Worm (Caenorhabditis elegans) whole organism, L1 larva: ENCODE measurements around the gene R151.10.

ENCODE experiments used
- C04F5.9 ChIP-seq: sonication (generic microtip); optimal IDR thresholded peaks from 2 replicates; lab custom pipeline; 2016; ENCODE audit warnings: missing genetic modification characterization, missing compliant biosample characterization
- C34B4.2 ChIP-seq: sonication (generic microtip); optimal IDR thresholded peaks from 2 replicates; lab custom pipeline; 2017; ENCODE audit warnings: mild to moderate bottlenecking, missing genetic modification characterization, missing compliant biosample characterization
- F16B12.6 ChIP-seq: fragments of 150-350 bp; optimal IDR thresholded peaks from 2 replicates; lab custom pipeline; 2014; ENCODE audit warnings: missing biosample characterization, missing genetic modification characterization
- Y116A8C.19 ChIP-seq: sonication (generic microtip); optimal IDR thresholded peaks from 2 replicates; lab custom pipeline; 2016; ENCODE audit warnings: missing compliant biosample characterization, missing genetic modification characterization, borderline replicate concordance
- alr-1 ChIP-seq: fragments of 200-800 bp; sonication (Bioruptor generic); optimal IDR thresholded peaks from 2 replicates; lab custom pipeline; 2018; ENCODE audit warnings: borderline replicate concordance, mild to moderate bottlenecking, missing genetic modification characterization, missing compliant biosample characterization
- ces-1 ChIP-seq: fragments of 150-350 bp; optimal IDR thresholded peaks from 2 replicates; lab custom pipeline; 2014; ENCODE audit warnings: missing biosample characterization, missing genetic modification reagents, missing genetic modification characterization
- efl-3 ChIP-seq: fragments of 200-800 bp; sonication (Bioruptor generic); optimal IDR thresholded peaks from 2 replicates; lab custom pipeline; 2018; ENCODE audit warnings: mild to moderate bottlenecking, missing genetic modification characterization, missing compliant biosample characterization
- egl-13 ChIP-seq: sonication (generic microtip); optimal IDR thresholded peaks from 2 replicates; lab custom pipeline; 2016; ENCODE audit warnings: missing genotype, missing genetic modification reagents, missing genetic modification characterization, missing compliant biosample characterization
- egl-27 ChIP-seq, 2 experiments: fragments of 150-350 bp in 1 of 2; sonication (generic microtip); optimal IDR thresholded peaks; 3 replicates each; lab custom pipeline; 2017 to 2018; ENCODE audit warnings: missing biosample characterization in 2 of 2, missing genetic modification characterization in 2 of 2, missing genetic modification reagents in 2 of 2
- fkh-10 ChIP-seq: sonication (generic microtip); optimal IDR thresholded peaks from 2 replicates; lab custom pipeline; 2017; ENCODE audit warnings: missing biosample characterization, missing genetic modification reagents, missing genetic modification characterization
- fos-1 ChIP-seq: fragments of 150-350 bp; optimal IDR thresholded peaks from 2 replicates; lab custom pipeline; 2014; ENCODE audit warnings: missing biosample characterization, missing genetic modification characterization
- grh-1 ChIP-seq: fragments of 200-800 bp; sonication (Bioruptor generic); IDR thresholded peaks from 2 replicates; pipeline ENCODE4 v1.3.6; 2022; ENCODE audit warnings: missing genetic modification reagents, missing genetic modification characterization, missing compliant biosample characterization
- hlh-17 ChIP-seq: fragments of 200-800 bp; sonication (Bioruptor generic); optimal IDR thresholded peaks from 2 replicates; lab custom pipeline; 2018; ENCODE audit warnings: missing genetic modification characterization, mild to moderate bottlenecking, missing compliant biosample characterization, moderate library complexity, borderline replicate concordance
- jun-1 ChIP-seq: fragments of 150-350 bp; optimal IDR thresholded peaks from 2 replicates; lab custom pipeline; 2014; ENCODE audit warnings: missing biosample characterization, missing genetic modification reagents, missing genetic modification characterization
- lin-14 ChIP-seq: fragments of 200-800 bp; sonication (Bioruptor generic); optimal IDR thresholded peaks from 2 replicates; lab custom pipeline; 2018; ENCODE audit warnings: mild to moderate bottlenecking, missing genetic modification characterization, moderate library complexity, missing compliant biosample characterization
- lin-15B ChIP-seq: fragments of 150-350 bp; sonication (generic microtip); optimal IDR thresholded peaks from 3 replicates; lab custom pipeline; 2014; ENCODE audit warnings: missing biosample characterization, missing genetic modification characterization
- lin-35 ChIP-seq, 2 experiments: fragments of 150-350 bp; optimal IDR thresholded peaks; 2 replicates each; lab custom pipeline; 2014; ENCODE audit warnings: missing biosample characterization in 2 of 2, missing genetic modification characterization in 2 of 2, missing genetic modification reagents in 2 of 2
- lir-3 ChIP-seq: sonication (generic microtip); optimal IDR thresholded peaks from 2 replicates; lab custom pipeline; 2016; ENCODE audit warnings: mild to moderate bottlenecking, missing genetic modification characterization, moderate library complexity, missing compliant biosample characterization; ENCODE audit not compliant: poor library complexity
- mdl-1 ChIP-seq, 2 experiments: fragments of 150-350 bp; optimal IDR thresholded peaks; 2 replicates each; lab custom pipeline; 2014 to 2017; ENCODE audit warnings: missing biosample characterization in 2 of 2, missing genetic modification characterization in 2 of 2, inconsistent platforms in 1 of 2
- mef-2 ChIP-seq: fragments of 150-350 bp; optimal IDR thresholded peaks from 2 replicates; lab custom pipeline; 2014; ENCODE audit warnings: missing biosample characterization, missing genetic modification characterization
- mep-1 ChIP-seq: fragments of 150-350 bp; optimal IDR thresholded peaks from 2 replicates; lab custom pipeline; 2014; ENCODE audit warnings: missing biosample characterization, missing genetic modification characterization
- nhr-19 ChIP-seq: fragments of 200-800 bp; sonication (Bioruptor generic); conservative IDR thresholded peaks from 2 replicates; pipeline ENCODE4 v1.3.6; 2022; ENCODE audit warnings: missing genetic modification characterization, missing compliant biosample characterization
- nhr-71 ChIP-seq: sonication (generic microtip); optimal IDR thresholded peaks from 2 replicates; lab custom pipeline; 2016; ENCODE audit warnings: mild to moderate bottlenecking, missing genetic modification characterization, moderate library complexity, missing compliant biosample characterization
- nhr-77 ChIP-seq: fragments of 150-350 bp; optimal IDR thresholded peaks from 2 replicates; lab custom pipeline; 2014; ENCODE audit warnings: missing biosample characterization, missing genetic modification characterization
- nhr-85 ChIP-seq: sonication (generic microtip); peaks from one replicate; lab custom pipeline; 2016; ENCODE audit warnings: missing genetic modification characterization, inconsistent platforms, missing compliant biosample characterization
- nhr-90 ChIP-seq: sonication (generic microtip); optimal IDR thresholded peaks from 2 replicates; lab custom pipeline; 2016; ENCODE audit warnings: mild to moderate bottlenecking, missing genetic modification characterization, missing compliant biosample characterization; ENCODE audit not compliant: poor library complexity
- rnt-1 ChIP-seq: sonication (generic microtip); optimal IDR thresholded peaks from 2 replicates; lab custom pipeline; 2016; ENCODE audit warnings: mild to moderate bottlenecking, missing genetic modification characterization, moderate library complexity, missing compliant biosample characterization
- skn-1 ChIP-seq: fragments of 150-350 bp; optimal IDR thresholded peaks from 2 replicates; lab custom pipeline; 2014; ENCODE audit warnings: missing biosample characterization, missing genetic modification characterization
- sox-4 ChIP-seq: sonication (generic microtip); optimal IDR thresholded peaks from 2 replicates; lab custom pipeline; 2016; ENCODE audit warnings: missing genetic modification characterization, missing compliant biosample characterization
- sptf-1 ChIP-seq: fragments of 150-350 bp; optimal IDR thresholded peaks from 2 replicates; lab custom pipeline; 2014; ENCODE audit warnings: missing biosample characterization, missing genetic modification characterization
- sup-37 ChIP-seq: fragments of 200-800 bp; sonication (Bioruptor generic); optimal IDR thresholded peaks from 2 replicates; lab custom pipeline; 2018; ENCODE audit warnings: mild to moderate bottlenecking, missing genetic modification characterization, missing compliant biosample characterization
- swsn-7 ChIP-seq: sonication (generic microtip); optimal IDR thresholded peaks from 2 replicates; lab custom pipeline; 2016; ENCODE audit warnings: missing genetic modification characterization, missing compliant biosample characterization
- tlp-1 ChIP-seq: fragments of 150-350 bp; optimal IDR thresholded peaks from 2 replicates; lab custom pipeline; 2014; ENCODE audit warnings: missing biosample characterization, missing genetic modification characterization
- unc-62 ChIP-seq: fragments of 150-350 bp; optimal IDR thresholded peaks from 2 replicates; lab custom pipeline; 2014; ENCODE audit warnings: missing biosample characterization, missing genetic modification reagents, missing genetic modification characterization
- zag-1 ChIP-seq: fragments of 150-350 bp; optimal IDR thresholded peaks from 2 replicates; lab custom pipeline; 2014; ENCODE audit warnings: missing biosample characterization, missing genetic modification characterization
- ztf-11 ChIP-seq, 2 experiments: sonication (generic microtip); optimal IDR thresholded peaks; 2 replicates each; lab custom pipeline; 2016 to 2017; ENCODE audit warnings: missing genetic modification characterization in 2 of 2, missing biosample characterization in 1 of 2, missing compliant biosample characterization in 1 of 2

R151.10 gene

DNA sequence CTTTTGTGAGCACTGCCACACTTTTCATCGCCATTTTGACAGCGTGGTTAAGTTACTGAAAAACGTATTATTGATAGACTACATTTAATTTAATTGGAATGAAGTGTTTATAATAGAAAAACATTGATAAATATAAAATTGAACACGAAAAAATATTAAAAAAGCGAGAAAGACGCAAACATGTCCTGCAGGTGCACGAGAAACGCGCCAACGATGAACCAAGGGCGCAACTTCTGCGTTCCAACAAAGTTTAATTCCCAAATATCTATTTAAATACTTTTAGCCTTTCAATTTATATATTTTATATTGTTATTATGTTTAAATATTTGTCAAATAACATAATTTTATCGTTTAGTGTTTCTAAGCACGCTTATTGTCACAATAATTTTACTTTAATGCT is 3.4 kb upstream of the R151.10 start, which contains the start of gene ndus-8 (continued):
- TF ChIP-seq fkh-10 (GFP tag; lab: Kevin White, UChicago) (no peak), rnt-1 (tag; lab: Kevin White, UChicago) (peak; percentile 77)

DNA sequence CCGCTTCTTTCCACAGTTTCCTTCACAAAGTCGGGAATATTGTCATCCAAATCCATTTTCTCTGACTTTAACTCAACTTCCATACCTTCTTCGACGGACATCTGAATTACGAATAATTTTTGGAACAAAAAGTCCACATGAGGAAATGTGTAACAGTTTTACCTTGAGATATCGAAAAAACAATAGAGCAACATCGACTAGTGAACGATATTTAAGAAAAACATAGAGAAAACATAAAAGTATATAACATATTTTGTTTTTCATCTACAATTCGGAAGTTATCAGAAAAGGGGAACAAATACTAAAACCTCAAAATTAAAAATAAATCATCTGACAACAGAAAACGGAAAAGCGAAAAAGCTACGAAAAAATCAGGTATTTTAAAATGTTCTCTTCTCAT is 2.0 kb upstream of the R151.10 start, which contains the start of gene adr-2:
adr-2 (minus strand) TSS at position 101 of the 400 bp plus-strand sequence.
- no peak for TF ChIP-seq ztf-11 (tag; optimal IDR thresholded peaks at IDR 0.05; lab: Kevin White, UChicago)
- TF ChIP-seq sox-4 (tag; lab: Kevin White, UChicago), result no peak
- no peak for TF ChIP-seq swsn-7
- no peak for TF ChIP-seq mep-1 (tag; lab: Kevin White, UChicago)
- TF ChIP-seq fkh-10 (GFP tag; lab: Kevin White, UChicago), result no peak
- no peak for TF ChIP-seq lir-3
- TF ChIP-seq nhr-19 (GFP tag; lab: Robert Waterston, UW), result no peak
- TF ChIP-seq Y116A8C.19, result no peak
- no peak for TF ChIP-seq nhr-90 (tag; lab: Kevin White, UChicago)
- no peak for TF ChIP-seq sup-37 (GFP tag; lab: Kevin White, UChicago)
- TF ChIP-seq, all 84 proteins: peak for 0

DNA sequence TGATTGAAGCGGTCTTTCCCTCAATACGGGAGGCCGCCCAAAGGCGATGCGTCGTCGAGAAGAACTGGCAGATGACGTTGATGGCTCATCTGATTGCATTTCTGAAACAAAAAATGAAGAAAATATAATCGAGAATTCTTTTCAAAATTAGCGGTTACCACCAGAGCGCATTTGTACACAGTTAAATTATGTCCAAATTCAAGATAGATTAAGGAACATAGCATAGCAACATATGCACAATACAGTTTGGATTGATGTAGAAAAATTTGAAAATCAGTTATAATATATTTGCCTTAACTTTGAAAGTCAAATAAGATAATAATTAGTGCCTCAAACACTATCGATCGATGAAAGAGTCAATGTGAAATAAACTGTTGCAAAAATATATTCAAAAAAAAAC is 1.1 kb downstream of the R151.10 start, which contains the start of gene R151.8:
R151.8 (minus strand) TSS at position 101 of the 400 bp plus-strand sequence.
- TF ChIP-seq nhr-85 (tag; lab: Kevin White, UChicago), result peak; percentile 13
- no peak for TF ChIP-seq grh-1 (GFP tag; lab: Robert Waterston, UW)

DNA sequence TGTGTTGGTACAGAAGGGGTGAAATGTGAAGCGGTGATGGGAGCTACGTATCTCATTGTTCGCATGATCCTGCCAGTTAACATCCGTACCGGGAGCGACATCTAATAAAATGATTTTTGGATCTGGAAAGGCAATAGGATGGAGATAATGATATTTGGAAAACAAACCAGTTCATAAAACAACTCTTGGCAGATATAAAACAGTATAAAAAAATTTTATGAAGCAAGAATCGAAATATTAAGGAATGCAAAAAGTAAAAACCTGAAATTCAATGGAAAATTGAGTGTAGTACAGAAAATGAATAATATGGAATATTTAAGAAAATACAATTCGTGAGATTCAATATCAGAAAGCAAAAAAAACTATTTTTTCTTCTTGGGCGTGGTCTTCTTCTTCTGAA is 4.1 kb downstream of the R151.10 start, which contains the start of gene hsp-75:
hsp-75 (minus strand) TSS at position 101 of the 400 bp plus-strand sequence.
- TF ChIP-seq sptf-1 (tag; lab: Kevin White, UChicago) (no peak), nhr-85 (tag; lab: Kevin White, UChicago) (no peak), hlh-17 (no peak), nhr-77 (tag; lab: Kevin White, UChicago) (no peak), efl-3 (GFP tag; lab: Kevin White, UChicago) (no peak), lin-15B (tag; lab: Kevin White, UChicago) (no peak), C04F5.9 (tag; lab: Kevin White, UChicago) (no peak), skn-1 (no peak), Y116A8C.19 (no peak), ces-1 (GFP tag; lab: Kevin White, UChicago) (no peak), lin-35 (GFP tag; optimal IDR thresholded peaks at IDR 0.05; lab: Kevin White, UChicago) (no peak), mef-2 (tag; lab: Kevin White, UChicago) (no peak), F16B12.6 (no peak), lin-14 (no peak), nhr-71 (tag; lab: Kevin White, UChicago) (no peak), tlp-1 (no peak), C34B4.2 (tag; lab: Kevin White, UChicago) (no peak), egl-27 (tag; optimal IDR thresholded peaks at IDR 0.05; lab: Kevin White, UChicago) (no peak), egl-13 (tag; lab: Kevin White, UChicago) (no peak)

DNA sequence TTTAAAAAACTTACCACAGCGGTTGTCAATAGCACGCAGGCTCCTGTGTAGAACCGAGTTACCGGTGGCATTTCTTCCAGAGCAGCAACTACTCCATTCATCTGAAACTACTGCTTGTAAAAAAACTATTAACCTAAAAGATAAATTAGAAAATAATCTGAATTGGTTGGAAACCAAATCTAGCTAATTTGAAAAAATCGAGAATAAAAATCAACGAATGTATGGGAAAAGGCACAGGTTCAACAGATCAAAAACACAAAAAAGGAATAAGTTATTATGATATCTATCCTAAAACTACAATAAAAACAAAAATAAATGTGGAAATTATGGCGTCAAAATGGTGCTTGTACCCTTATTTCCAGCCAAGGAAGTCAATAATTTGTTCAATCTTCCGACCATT is 7.7 kb downstream of the R151.10 start, which contains the start of gene der-2:
der-2 (minus strand) TSS at position 101 of the 400 bp plus-strand sequence.
- TF ChIP-seq grh-1 (GFP tag; lab: Robert Waterston, UW), result no peak
- no peak for TF ChIP-seq fos-1 (tag; lab: Kevin White, UChicago)
- TF ChIP-seq mdl-1 (tag; optimal IDR thresholded peaks at IDR 0.05; lab: Kevin White, UChicago), result no peak
- no peak for TF ChIP-seq nhr-85 (tag; lab: Kevin White, UChicago)
- TF ChIP-seq alr-1 (tag; lab: Kevin White, UChicago), result no peak
- TF ChIP-seq unc-62 (GFP tag; lab: Kevin White, UChicago), result no peak
- TF ChIP-seq C04F5.9 (tag; lab: Kevin White, UChicago), result no peak
- no peak for TF ChIP-seq jun-1 (tag; lab: Kevin White, UChicago)
- TF ChIP-seq zag-1 (tag; lab: Kevin White, UChicago), result no peak
- TF ChIP-seq, all 84 proteins: peak for 0
